Worm (Caenorhabditis elegans) whole organism, midembryonic: ENCODE measurements around the gene H40L08.8.

Source experiments
- T22C8.4 ChIP-seq: fragments of 200-800 bp; sonication (Bioruptor generic); IDR thresholded peaks from 2 replicates; pipeline ENCODE4 v1.3.6; 2022; ENCODE audit warnings: missing genetic modification characterization, missing compliant biosample characterization
- cog-1 ChIP-seq: sonication (generic microtip); optimal IDR thresholded peaks from 2 replicates; lab custom pipeline; 2016; ENCODE audit warnings: missing genetic modification characterization, missing compliant biosample characterization
- klf-2 ChIP-seq: fragments of 200-800 bp; sonication (Bioruptor generic); conservative IDR thresholded peaks from 2 replicates; pipeline ENCODE4 v1.3.6; 2022; ENCODE audit warnings: missing genetic modification reagents, missing genetic modification characterization, missing compliant biosample characterization
- med-1 ChIP-seq: sonication (generic microtip); optimal IDR thresholded peaks from 2 replicates; lab custom pipeline; 2017; ENCODE audit warnings: missing genetic modification characterization, mild to moderate bottlenecking, missing compliant biosample characterization, antibody characterized with exemption, missing genetic modification reagents; ENCODE audit not compliant: insufficient read depth
- tab-1 ChIP-seq: fragments of 200-800 bp; sonication (Bioruptor generic); IDR thresholded peaks from 2 replicates; pipeline ENCODE4 v1.3.6; 2022; ENCODE audit warnings: missing genetic modification characterization, missing compliant biosample characterization
- ztf-23 ChIP-seq: fragments of 200-800 bp; sonication (Bioruptor generic); IDR thresholded peaks from 2 replicates; pipeline ENCODE4 v1.3.6; 2022; ENCODE audit warnings: missing genetic modification reagents, missing genetic modification characterization, missing compliant biosample characterization
- ztf-29 ChIP-seq: fragments of 200-800 bp; sonication (Bioruptor generic); IDR thresholded peaks from 2 replicates; pipeline ENCODE4 v1.3.6; 2022; ENCODE audit warnings: missing genetic modification reagents, missing genetic modification characterization, missing compliant biosample characterization

- TF ChIP-seq T22C8.4 (GFP tag; lab: Robert Waterston, UW), result no peak
- no peak for TF ChIP-seq med-1 (GFP tag; lab: Kevin White, UChicago)
- TF ChIP-seq tab-1 (GFP tag; lab: Robert Waterston, UW), result no peak
- no peak for TF ChIP-seq ztf-29
- no peak for TF ChIP-seq cog-1 (tag; lab: Kevin White, UChicago)
- TF ChIP-seq klf-2, result no peak
- TF ChIP-seq ztf-23 (GFP tag; lab: Robert Waterston, UW), result no peak
Measured at ce11 chrX:15047541-15047940, 29.9 kb downstream of the H40L08.8 start.
